Fruit fly (Drosophila melanogaster): ENCODE results near the gene CG13124.

- no peak for TF ChIP-seq psq (optimal IDR thresholded peaks at IDR 0.05)
- TF ChIP-seq Sin3A (optimal IDR thresholded peaks at IDR 0.05): no peak
Measured at dm6 chr2L:9954119-9954518, 45.7 kb upstream of the CG13124 start, which contains the start of the genes CG13126 and CG4709.

All from Kc167 (cell line).